Fruit fly (Drosophila melanogaster): Measurements from ENCODE around the gene CG4669.

CG4669 gene

dm6 chr3L:5243236-5243635 lies 9.0 kb downstream of the CG4669 start (continued):
- peak; percentile 83 for TF ChIP-seq Eip75B (GFP tag; optimal IDR thresholded peaks at IDR 0.05)
- TF ChIP-seq Hr38 (GFP tag; optimal IDR thresholded peaks at IDR 0.05): no peak
- TF ChIP-seq CG10669 (GFP tag; optimal IDR thresholded peaks at IDR 0.05): peak; percentile 91
- peak; percentile 98 for TF ChIP-seq CG6163 (GFP tag; IDR thresholded peaks at IDR 0.05)
- TF ChIP-seq dsx (GFP tag; optimal IDR thresholded peaks at IDR 0.05; ENCODE audit: poor library complexity, severe bottlenecking): peak; percentile 93
- peak; percentile 98 for TF ChIP-seq CG8119 (GFP tag; IDR thresholded peaks at IDR 0.05)
- peak; percentile 93 for TF ChIP-seq CG11294 (GFP tag; IDR thresholded peaks at IDR 0.05)
- peak; percentile 96 for TF ChIP-seq Hr4 (GFP tag; optimal IDR thresholded peaks at IDR 0.05)

- TF ChIP-seq CG6276 (GFP tag; optimal IDR thresholded peaks at IDR 0.05): peak; percentile 47
- TF ChIP-seq esn (GFP tag; optimal IDR thresholded peaks at IDR 0.05): peak; percentile 20
- peak; percentile 28 for TF ChIP-seq topi (GFP tag; optimal IDR thresholded peaks at IDR 0.05)
- TF ChIP-seq CG8632 (GFP tag; optimal IDR thresholded peaks at IDR 0.05): no peak
- TF ChIP-seq Hr38 (GFP tag; optimal IDR thresholded peaks at IDR 0.05): no peak
- TF ChIP-seq CG10669 (GFP tag; optimal IDR thresholded peaks at IDR 0.05): peak; percentile 18
- TF ChIP-seq net (GFP tag; optimal IDR thresholded peaks at IDR 0.05): peak; percentile 18
- peak; percentile 43 for TF ChIP-seq Hr4 (GFP tag; optimal IDR thresholded peaks at IDR 0.05)
- 0 out of 3 replicates have a peak, but pooled peaks have one; percentile 32 for TF ChIP-seq CG6163 (GFP tag; IDR thresholded peaks at IDR 0.05)
- TF ChIP-seq Ets21C (GFP tag; optimal IDR thresholded peaks at IDR 0.05): no peak
- TF ChIP-seq salr (GFP tag; optimal IDR thresholded peaks at IDR 0.05): peak in 1 of 2 experiments; percentile 4
- no peak for TF ChIP-seq fd59A (GFP tag; optimal IDR thresholded peaks at IDR 0.05)
- peak; percentile 9 for TF ChIP-seq CG3919 (GFP tag; optimal IDR thresholded peaks at IDR 0.05)
- TF ChIP-seq cyc (GFP tag; optimal IDR thresholded peaks at IDR 0.05): peak; percentile 31
- TF ChIP-seq OdsH (GFP tag; optimal IDR thresholded peaks at IDR 0.05): peak; percentile 18
- TF ChIP-seq Ets96B (tag; optimal IDR thresholded peaks at IDR 0.05): peak; percentile 28
- TF ChIP-seq Lpt (GFP tag; optimal IDR thresholded peaks at IDR 0.05): peak; percentile 10
- TF ChIP-seq svp (GFP tag): peak; percentile 74
- peak; percentile 4 for TF ChIP-seq pdm3 (GFP tag; optimal IDR thresholded peaks at IDR 0.05)
- peak; percentile 13 for TF ChIP-seq CG11762 (GFP tag; optimal IDR thresholded peaks at IDR 0.05; ENCODE audit: insufficient read depth)
- TF ChIP-seq achi (GFP tag; optimal IDR thresholded peaks at IDR 0.05): peak; percentile 15
- peak; percentile 76 for TF ChIP-seq Eip78C (GFP tag)
- TF ChIP-seq CG15336 (GFP tag; IDR thresholded peaks at IDR 0.05): peak; percentile 75
- no peak for TF ChIP-seq lz (GFP tag; optimal IDR thresholded peaks at IDR 0.05)
- TF ChIP-seq eg (GFP tag; IDR thresholded peaks at IDR 0.05): peak; percentile 79
- TF ChIP-seq CG11294 (GFP tag; IDR thresholded peaks at IDR 0.05): 0 out of 2 replicates have a peak, but pooled peaks have one; percentile 26
- peak; percentile 71; the same call in 2 of the 3 replicates for TF ChIP-seq CG8119 (GFP tag; IDR thresholded peaks at IDR 0.05)
- TF ChIP-seq CG32006 (GFP tag; optimal IDR thresholded peaks at IDR 0.05): peak; percentile 66
- TF ChIP-seq Sox15 (GFP tag; optimal IDR thresholded peaks at IDR 0.05): no peak
- TF ChIP-seq CG4318 (GFP tag; optimal IDR thresholded peaks at IDR 0.05): peak; percentile 8
Observed at dm6 chr3L:5246747-5247454, 12.6 kb downstream of the CG4669 start.

DNA sequence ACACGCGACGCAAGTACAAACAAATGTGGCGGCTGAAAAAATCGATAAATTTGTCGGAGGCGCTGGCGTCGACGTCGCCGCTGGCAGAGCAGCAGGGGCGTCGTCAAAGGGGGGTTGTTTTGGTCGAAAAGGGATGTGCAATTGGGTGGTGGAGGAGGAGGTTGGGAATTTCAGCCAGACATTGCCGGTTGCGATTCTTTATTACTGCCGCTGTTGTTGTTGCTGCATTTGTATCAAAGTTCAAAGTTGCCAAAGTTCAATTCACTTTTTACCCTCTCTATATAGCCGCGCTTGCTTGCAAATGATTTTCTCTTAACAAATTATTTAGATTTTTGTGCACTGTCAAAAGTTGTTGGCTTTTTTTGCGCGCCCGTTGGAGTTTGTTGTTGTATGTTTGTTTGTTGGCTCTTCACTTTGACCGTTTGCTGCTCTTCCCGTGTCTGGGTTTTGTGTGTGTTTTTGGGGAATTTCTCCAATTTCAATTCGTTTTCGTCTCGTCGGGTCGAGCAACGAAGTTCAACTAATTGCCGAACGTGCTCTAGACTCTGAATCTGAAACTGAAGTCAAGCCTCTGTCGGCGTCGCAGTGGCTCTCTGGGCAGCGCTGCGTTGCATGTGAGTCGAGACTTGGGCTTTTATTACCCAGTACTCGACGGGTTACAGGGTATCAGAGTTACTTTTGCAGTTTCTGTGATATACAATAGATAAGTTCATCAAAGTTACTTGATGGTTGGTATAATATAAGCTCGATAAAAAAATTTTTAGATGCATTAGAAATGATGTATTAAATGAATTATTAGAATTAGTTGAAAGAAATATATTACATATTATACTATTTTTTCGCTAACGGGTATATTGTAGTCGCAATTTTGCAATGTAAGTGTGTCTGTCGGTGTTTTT lies 13.9 kb downstream of the CG4669 start:
- TF ChIP-seq Hr39 (GFP tag; optimal IDR thresholded peaks at IDR 0.05) (peak; percentile 85), CG11762 (GFP tag; optimal IDR thresholded peaks at IDR 0.05; ENCODE audit: insufficient read depth) (peak; percentile 75), achi (GFP tag; optimal IDR thresholded peaks at IDR 0.05) (peak; percentile 77), Eip78C (GFP tag) (peak; percentile 89), CG3032 (tag; optimal IDR thresholded peaks at IDR 0.05) (peak; percentile 64), CG8319 (GFP tag; optimal IDR thresholded peaks at IDR 0.05) (peak; percentile 54), Hr4 (GFP tag; optimal IDR thresholded peaks at IDR 0.05) (peak; percentile 90), Sox14 (GFP tag; optimal IDR thresholded peaks at IDR 0.05) (peak; percentile 79), CG6276 (GFP tag; optimal IDR thresholded peaks at IDR 0.05) (peak; percentile 83), CG10631 (GFP tag; optimal IDR thresholded peaks at IDR 0.05) (peak; percentile 62), CG11902 (GFP tag; optimal IDR thresholded peaks at IDR 0.05) (peak; percentile 67), CG31627 (GFP tag; optimal IDR thresholded peaks at IDR 0.05) (peak; percentile 80), CG15336 (GFP tag; IDR thresholded peaks at IDR 0.05) (peak; percentile 87), CG34406 (GFP tag; optimal IDR thresholded peaks at IDR 0.05) (peak; percentile 69), Eip75B (GFP tag; optimal IDR thresholded peaks at IDR 0.05) (peak; percentile 51), fd59A (GFP tag; optimal IDR thresholded peaks at IDR 0.05) (peak; percentile 57), Met (GFP tag; optimal IDR thresholded peaks at IDR 0.05) (peak; percentile 73), CG16779 (tag; optimal IDR thresholded peaks at IDR 0.05) (peak; percentile 26), Sox15 (GFP tag; optimal IDR thresholded peaks at IDR 0.05) (peak; percentile 72), net (GFP tag; optimal IDR thresholded peaks at IDR 0.05) (peak; percentile 79), CG6792 (GFP tag; optimal IDR thresholded peaks at IDR 0.05) (peak; percentile 68), cyc (GFP tag; optimal IDR thresholded peaks at IDR 0.05) (peak; percentile 71), CG6163 (GFP tag; IDR thresholded peaks at IDR 0.05) (peak; percentile 77), salr (GFP tag; optimal IDR thresholded peaks at IDR 0.05) (peak in 1 of 2 experiments; percentile 43)

Measured in whole organism, prepupa.